Worm (Caenorhabditis elegans) whole organism, L3 larva: ENCODE data around the gene Y77E11A.16.
A peak's percentile ranks its signal among the peaks of the same experiment; 100 is the strongest.

Experiments
- ZK546.5 ChIP-seq: sonication (generic microtip); optimal IDR thresholded peaks from 2 replicates; lab custom pipeline; 2017; ENCODE audit warnings: missing biosample characterization, missing genetic modification characterization
- aly-2 ChIP-seq: fragments of 150-350 bp; optimal IDR thresholded peaks from 2 replicates; lab custom pipeline; 2014; ENCODE audit warnings: missing biosample characterization, missing genetic modification characterization
- ceh-16 ChIP-seq: sonication (generic microtip); optimal IDR thresholded peaks from 2 replicates; lab custom pipeline; 2017; ENCODE audit warnings: missing biosample characterization, missing genetic modification characterization
- ceh-82 ChIP-seq: fragments of 150-350 bp; optimal IDR thresholded peaks from 2 replicates; lab custom pipeline; 2014; ENCODE audit warnings: missing biosample characterization, missing genetic modification characterization
- daf-12 ChIP-seq: fragments of 150-350 bp; optimal IDR thresholded peaks from 2 replicates; lab custom pipeline; 2014; ENCODE audit warnings: missing biosample characterization, missing genetic modification reagents, missing genetic modification characterization
- elt-1 ChIP-seq: fragments of 150-350 bp; optimal IDR thresholded peaks from 2 replicates; lab custom pipeline; 2014; ENCODE audit warnings: missing biosample characterization, missing genetic modification characterization
- elt-2 ChIP-seq: sonication (generic microtip); optimal IDR thresholded peaks from 2 replicates; lab custom pipeline; 2016; ENCODE audit warnings: missing genetic modification reagents, mild to moderate bottlenecking, missing genetic modification characterization, missing compliant biosample characterization
- eor-1 ChIP-seq, 2 experiments: fragments of 150-350 bp; optimal IDR thresholded peaks; 2 replicates each; lab custom pipeline; 2014 to 2018; ENCODE audit warnings: missing biosample characterization in 2 of 2, missing genetic modification characterization in 2 of 2
- fkh-10 ChIP-seq: sonication (generic microtip); optimal IDR thresholded peaks from 2 replicates; lab custom pipeline; 2017; ENCODE audit warnings: missing biosample characterization, missing genetic modification reagents, missing genetic modification characterization
- fkh-2 ChIP-seq: fragments of 150-350 bp; optimal IDR thresholded peaks from 2 replicates; lab custom pipeline; 2014; ENCODE audit warnings: missing biosample characterization, missing genetic modification reagents, missing genetic modification characterization
- hmg-11 ChIP-seq: sonication (generic microtip); optimal IDR thresholded peaks from 2 replicates; lab custom pipeline; 2016; ENCODE audit warnings: missing genetic modification characterization, missing compliant biosample characterization
- lin-15B ChIP-seq: fragments of 150-350 bp; optimal IDR thresholded peaks from 2 replicates; lab custom pipeline; 2014; ENCODE audit warnings: missing biosample characterization, missing genetic modification characterization
- lin-39 ChIP-seq: fragments of 150-350 bp; optimal IDR thresholded peaks from 2 replicates; lab custom pipeline; 2018; ENCODE audit warnings: missing biosample characterization, missing genetic modification reagents, missing genetic modification characterization
- lsy-12 ChIP-seq: sonication (generic microtip); optimal IDR thresholded peaks from 2 replicates; lab custom pipeline; 2016; ENCODE audit warnings: mild to moderate bottlenecking, missing genetic modification characterization, missing compliant biosample characterization
- mdl-1 ChIP-seq: fragments of 150-350 bp; optimal IDR thresholded peaks from 2 replicates; lab custom pipeline; 2014; ENCODE audit warnings: missing biosample characterization, missing genetic modification characterization
- mml-1 ChIP-seq: fragments of 150-350 bp; sonication (generic microtip); optimal IDR thresholded peaks from 3 replicates; lab custom pipeline; 2014; ENCODE audit warnings: missing biosample characterization, missing genetic modification characterization
- nhr-11 ChIP-seq: fragments of 150-350 bp; optimal IDR thresholded peaks from 2 replicates; lab custom pipeline; 2014; ENCODE audit warnings: missing biosample characterization, missing genetic modification characterization
- nhr-23 ChIP-seq: fragments of 150-350 bp; optimal IDR thresholded peaks from 2 replicates; lab custom pipeline; 2014; ENCODE audit warnings: missing biosample characterization, missing genetic modification reagents, missing genetic modification characterization
- nhr-237 ChIP-seq: fragments of 150-350 bp; optimal IDR thresholded peaks from 2 replicates; lab custom pipeline; 2014; ENCODE audit warnings: missing biosample characterization, missing genetic modification characterization
- pha-4 ChIP-seq: fragments of 150-350 bp; optimal IDR thresholded peaks from 2 replicates; lab custom pipeline; 2014; ENCODE audit warnings: missing biosample characterization, missing genetic modification reagents, missing genetic modification characterization
- pqm-1 ChIP-seq: fragments of 150-350 bp; optimal IDR thresholded peaks from 2 replicates; lab custom pipeline; 2017; ENCODE audit warnings: missing biosample characterization, missing genetic modification characterization, inconsistent platforms
- sea-2 ChIP-seq: fragments of 150-350 bp; sonication (generic microtip); optimal IDR thresholded peaks from 4 replicates; lab custom pipeline; 2014; ENCODE audit warnings: missing biosample characterization, missing genetic modification reagents, missing genetic modification characterization
- skn-1 ChIP-seq: fragments of 150-350 bp; optimal IDR thresholded peaks from 2 replicates; lab custom pipeline; 2014; ENCODE audit warnings: missing biosample characterization, missing genetic modification characterization
- snpc-4 ChIP-seq: fragments of 150-350 bp; optimal IDR thresholded peaks from 2 replicates; lab custom pipeline; 2014; ENCODE audit warnings: missing biosample characterization, missing genetic modification characterization
- tbx-2 ChIP-seq: sonication (generic microtip); optimal IDR thresholded peaks from 2 replicates; lab custom pipeline; 2016; ENCODE audit warnings: mild to moderate bottlenecking, missing genetic modification characterization, missing compliant biosample characterization
- unc-62 ChIP-seq: fragments of 150-350 bp; sonication (generic microtip); optimal IDR thresholded peaks from 4 replicates; lab custom pipeline; 2014; ENCODE audit warnings: missing biosample characterization, missing genetic modification reagents, missing genetic modification characterization
- zag-1 ChIP-seq: fragments of 150-350 bp; optimal IDR thresholded peaks from 2 replicates; lab custom pipeline; 2014; ENCODE audit warnings: missing biosample characterization, missing genetic modification characterization
- ztf-11 ChIP-seq: fragments of 150-350 bp; optimal IDR thresholded peaks from 2 replicates; lab custom pipeline; 2014; ENCODE audit warnings: missing biosample characterization, missing genetic modification characterization

The Y77E11A.16 gene

DNA sequence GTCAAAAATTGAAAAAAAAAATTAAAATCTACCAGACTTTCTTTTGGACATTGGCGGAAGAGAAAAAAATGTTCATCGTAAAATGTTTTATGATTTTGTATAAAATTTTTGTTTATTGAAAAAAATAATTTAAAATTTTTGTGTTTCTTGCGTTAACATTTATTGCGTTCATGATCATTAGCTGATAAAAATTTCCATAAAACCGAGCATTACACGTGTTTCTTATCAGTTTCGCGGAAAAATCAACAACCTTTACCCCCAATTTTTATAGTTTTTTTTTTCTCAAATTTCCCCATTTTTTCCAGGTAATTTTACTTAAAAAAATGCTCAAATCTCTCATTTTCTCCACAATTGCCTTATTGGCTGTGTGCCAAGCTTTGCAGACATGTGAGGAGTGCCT lies 25.0 kb downstream of the Y77E11A.16 start, which contains the start of gene txt-4:
Gene txt-4 (plus strand): TSS at position 324 of the 400 bp plus-strand sequence.
- TF ChIP-seq elt-2 (tag; lab: Kevin White, UChicago) (peak; percentile 73), pqm-1 (tag; lab: Kevin White, UChicago) (peak; percentile 29), pha-4 (peak; percentile 40), nhr-11 (tag; lab: Kevin White, UChicago) (no peak)

DNA sequence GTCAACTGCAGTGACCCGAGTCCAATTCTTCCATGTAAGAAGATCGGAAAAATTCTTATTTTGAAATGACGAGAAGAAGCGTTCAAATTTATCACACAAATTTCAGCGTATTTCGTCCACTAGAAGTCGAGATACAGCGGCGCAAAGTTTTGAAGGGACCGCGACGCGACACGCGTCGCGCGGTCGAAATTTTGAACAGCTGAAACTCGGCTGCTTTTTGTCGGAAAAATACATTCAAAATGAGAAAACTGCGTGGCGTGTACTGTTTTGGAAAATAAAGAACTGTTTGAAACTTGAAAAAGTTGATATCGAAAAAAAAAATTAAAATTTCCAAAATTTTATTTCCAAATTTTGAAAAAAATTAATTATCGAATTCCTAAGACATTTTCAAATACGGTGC lies 27.7 kb downstream of the Y77E11A.16 start:
- no peak for TF ChIP-seq sea-2 (GFP tag; lab: Kevin White, UChicago)
- TF ChIP-seq elt-1 (tag; lab: Kevin White, UChicago): no peak
- no peak for TF ChIP-seq mdl-1 (tag; lab: Kevin White, UChicago)
- TF ChIP-seq fkh-10 (GFP tag; lab: Kevin White, UChicago): no peak
- no peak for TF ChIP-seq fkh-2 (tag; lab: Kevin White, UChicago)
- TF ChIP-seq pha-4: no peak
- TF ChIP-seq pqm-1 (tag; lab: Kevin White, UChicago): no peak
- no peak for TF ChIP-seq lin-15B (tag; lab: Kevin White, UChicago)
- no peak for TF ChIP-seq ztf-11 (tag; lab: Kevin White, UChicago)
- no peak for TF ChIP-seq elt-2 (tag; lab: Kevin White, UChicago)
- no peak for TF ChIP-seq ZK546.5 (tag; lab: Kevin White, UChicago)
- no peak for TF ChIP-seq mml-1
- TF ChIP-seq zag-1 (tag; lab: Kevin White, UChicago): no peak

DNA sequence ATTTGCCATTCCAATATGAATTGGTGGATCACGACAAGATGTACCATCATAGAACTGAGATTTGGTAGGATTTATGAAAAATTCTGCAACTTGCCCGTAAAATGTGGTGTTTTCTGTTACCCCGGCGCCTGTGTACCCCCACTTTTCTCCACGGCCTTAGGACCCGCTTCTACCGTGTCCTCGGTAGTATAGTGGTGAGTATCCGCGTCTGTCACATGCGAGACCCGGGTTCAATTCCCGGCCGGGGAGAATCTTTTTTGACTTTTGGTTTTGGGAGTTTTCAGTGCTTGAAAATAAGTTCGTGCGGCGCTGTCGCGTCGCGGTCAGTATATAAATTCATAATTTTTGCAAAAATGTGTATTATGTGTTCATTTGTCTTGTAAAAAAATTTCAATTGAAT lies 29.2 kb downstream of the Y77E11A.16 start:
- TF ChIP-seq skn-1 (tag; lab: Kevin White, UChicago) (no peak), eor-1 (tag; optimal IDR thresholded peaks at IDR 0.05; lab: Kevin White, UChicago) (no peak), daf-12 (tag; lab: Kevin White, UChicago) (no peak), mml-1 (no peak), lsy-12 (tag; lab: Kevin White, UChicago) (no peak)
- TF ChIP-seq, all 47 proteins: peak for 0

DNA sequence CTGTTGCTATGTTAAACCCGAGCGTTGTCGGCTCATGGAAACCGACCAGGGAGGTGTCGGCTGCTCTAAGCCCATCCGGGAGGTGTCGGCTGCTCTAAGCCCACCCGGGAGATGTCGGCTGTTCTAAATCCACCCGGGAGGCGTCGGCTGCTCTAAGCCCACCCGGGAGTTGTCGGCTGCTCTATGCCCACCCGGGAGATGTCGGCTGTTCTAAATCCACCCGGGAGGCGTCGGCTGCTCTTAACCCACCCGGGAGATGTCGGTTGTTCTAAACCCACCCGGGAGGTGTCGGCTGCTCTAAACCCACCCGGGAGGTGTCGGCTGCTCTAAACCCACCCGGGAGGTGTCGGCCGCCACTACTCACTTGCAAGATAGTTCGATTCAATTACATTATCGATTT lies 30.7 kb downstream of the Y77E11A.16 start:
- no peak for TF ChIP-seq daf-12 (tag; lab: Kevin White, UChicago)
- no peak for TF ChIP-seq zag-1 (tag; lab: Kevin White, UChicago)
- no peak for TF ChIP-seq lin-39 (tag; lab: Kevin White, UChicago)
- TF ChIP-seq unc-62 (GFP tag; lab: Kevin White, UChicago): no peak
- TF ChIP-seq eor-1 (tag; optimal IDR thresholded peaks at IDR 0.05; lab: Kevin White, UChicago): no peak
- TF ChIP-seq aly-2 (tag; lab: Kevin White, UChicago): no peak
- no peak for TF ChIP-seq hmg-11
- TF ChIP-seq mdl-1 (tag; lab: Kevin White, UChicago): no peak
- TF ChIP-seq ceh-16 (tag; lab: Kevin White, UChicago): no peak

DNA sequence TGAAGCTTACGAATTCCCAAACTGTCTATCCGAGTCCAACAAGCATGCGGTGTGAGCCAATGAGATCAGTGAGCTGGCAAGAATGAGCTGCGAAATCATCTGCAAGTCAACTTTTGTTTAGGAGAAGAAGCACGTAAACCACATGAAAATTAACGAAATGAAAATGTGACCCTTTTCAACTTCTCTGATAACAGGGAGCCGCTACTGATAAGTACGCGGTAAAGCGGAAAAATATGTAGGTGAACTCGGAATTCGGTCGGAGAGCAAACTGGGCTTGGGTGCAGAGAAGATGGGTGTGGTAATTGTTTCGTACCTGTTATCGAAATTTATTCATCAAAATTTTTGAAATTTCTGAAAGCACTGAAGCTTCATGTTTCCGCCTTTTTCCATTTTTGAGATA lies 31.3 kb downstream of the Y77E11A.16 start, which contains the start of gene clec-172:
Gene clec-172 (minus strand): TSS at position 101 of the 400 bp plus-strand sequence.
- TF ChIP-seq elt-2 (tag; lab: Kevin White, UChicago) (peak; percentile 38), ceh-82 (tag; lab: Kevin White, UChicago) (no peak)

DNA sequence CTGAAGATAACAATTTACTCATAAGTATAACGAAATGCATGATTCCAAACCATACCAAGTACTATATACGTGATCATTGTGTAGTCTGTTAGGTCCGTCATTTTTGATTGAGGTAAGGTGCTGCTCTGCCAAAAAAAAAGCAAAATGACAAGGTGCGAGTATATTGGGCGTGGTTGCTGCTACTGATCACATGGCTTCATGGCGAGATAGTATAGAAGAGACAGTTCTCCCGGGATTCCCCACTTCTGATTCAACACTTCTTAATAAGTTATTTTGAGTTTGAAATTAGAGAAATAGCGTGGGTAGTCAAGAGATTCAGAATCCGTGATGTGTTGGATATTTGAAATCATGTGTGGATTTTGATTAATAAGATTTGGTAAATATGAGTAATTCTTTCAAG lies 36.0 kb downstream of the Y77E11A.16 start, which contains the start of gene K03H6.4:
Gene K03H6.4 (minus strand): TSS at position 101 of the 400 bp plus-strand sequence.
- TF ChIP-seq unc-62 (GFP tag; lab: Kevin White, UChicago): no peak
- TF ChIP-seq nhr-237 (tag; lab: Kevin White, UChicago): no peak

DNA sequence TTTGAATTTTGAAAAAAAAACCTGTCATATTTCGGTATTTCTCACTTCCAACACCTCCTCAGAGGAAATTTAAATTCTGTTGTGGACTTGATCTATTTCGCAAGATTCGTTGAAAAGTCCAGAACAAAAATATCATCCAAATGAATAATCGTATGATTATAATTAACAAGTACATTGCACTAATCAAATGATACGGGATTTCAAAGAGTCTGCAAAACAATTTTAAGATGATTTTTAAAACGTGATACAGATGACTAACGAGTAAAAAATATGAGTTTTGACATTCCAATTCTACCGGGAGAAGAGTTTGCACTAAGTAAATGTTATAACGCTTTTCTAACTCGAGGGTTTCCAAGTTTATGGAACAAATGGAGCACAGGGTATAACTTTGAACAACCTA lies 37.1 kb downstream of the Y77E11A.16 start:
- TF ChIP-seq unc-62 (GFP tag; lab: Kevin White, UChicago): no peak

DNA sequence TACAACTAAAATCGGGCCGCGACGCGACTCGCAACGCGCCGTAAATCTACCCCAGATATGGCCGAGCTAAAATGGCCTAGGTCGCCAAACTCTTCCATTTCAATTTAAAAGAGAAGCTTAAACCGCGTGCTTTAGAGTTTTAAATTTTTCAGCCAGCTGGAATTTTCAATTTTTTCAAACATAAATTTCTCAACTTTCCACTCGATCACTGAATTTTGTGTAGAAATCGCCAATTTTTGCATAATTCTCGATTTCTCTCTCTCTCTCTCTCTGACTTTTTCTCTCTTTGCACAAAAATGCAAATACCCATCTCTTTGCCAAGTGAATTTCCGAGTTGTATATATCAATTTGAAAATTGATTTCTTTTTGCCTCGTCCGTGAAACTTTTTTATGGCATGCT lies 38.2 kb downstream of the Y77E11A.16 start, which contains the start of gene K03H6.1:
Gene K03H6.1 (plus strand): TSS at position 301 of the 400 bp plus-strand sequence.
- TF ChIP-seq daf-12 (tag; lab: Kevin White, UChicago) (no peak), nhr-23 (tag; lab: Kevin White, UChicago) (no peak), snpc-4 (tag; lab: Kevin White, UChicago) (no peak), ztf-11 (tag; lab: Kevin White, UChicago) (no peak), elt-1 (tag; lab: Kevin White, UChicago) (no peak), zag-1 (tag; lab: Kevin White, UChicago) (no peak), tbx-2 (tag; lab: Kevin White, UChicago) (no peak), skn-1 (tag; lab: Kevin White, UChicago) (no peak), mdl-1 (tag; lab: Kevin White, UChicago) (no peak), eor-1 (tag; optimal IDR thresholded peaks at IDR 0.05; lab: Kevin White, UChicago) (no peak)
- TF ChIP-seq, all 47 proteins: peak for 0
